Fruit fly (Drosophila melanogaster) whole organism, adult: ENCODE data around the gene CG46313.

Experiments
- CG11617 ChIP-seq: fragments of 200-800 bp; sonication (Bioruptor generic); optimal IDR thresholded peaks from 2 replicates; lab custom pipeline; 2017; ENCODE audit warnings: mild to moderate bottlenecking, missing biosample characterization, missing genetic modification reagents, missing genetic modification characterization
- CG12768 ChIP-seq: fragments of 200-800 bp; sonication (Bioruptor generic); optimal IDR thresholded peaks from 2 replicates; lab custom pipeline; 2017; ENCODE audit warnings: missing biosample characterization, missing genetic modification characterization, mild to moderate bottlenecking, moderate library complexity, missing genetic modification reagents
- CG1620 ChIP-seq: fragments of 200-800 bp; sonication (Bioruptor generic); optimal IDR thresholded peaks from 2 replicates; lab custom pipeline; 2016; ENCODE audit warnings: missing biosample characterization, missing genetic modification characterization
- Clk ChIP-seq: fragments of 200-800 bp; sonication (Bioruptor generic); optimal IDR thresholded peaks from 2 replicates; lab custom pipeline; 2017; ENCODE audit warnings: missing biosample characterization, missing genetic modification characterization
- Crg-1 ChIP-seq: fragments of 200-800 bp; sonication (Bioruptor generic); optimal IDR thresholded peaks from 2 replicates; lab custom pipeline; 2016; ENCODE audit warnings: missing biosample characterization, missing genetic modification characterization
- Mnt ChIP-seq: fragments of 200-800 bp; sonication (Bioruptor generic); optimal IDR thresholded peaks from 2 replicates; lab custom pipeline; 2016; ENCODE audit warnings: missing biosample characterization, mild to moderate bottlenecking, missing genetic modification characterization
- cnc ChIP-seq, 2 experiments: fragments of >200 bp; optimal IDR thresholded peaks; 2 replicates each; lab custom pipeline; 2017
- kay ChIP-seq: fragments of 200-800 bp; sonication (Bioruptor generic); peaks from one replicate; lab custom pipeline; 2016; ENCODE audit warnings: missing biosample characterization, missing genetic modification characterization, borderline replicate concordance
- tj ChIP-seq: fragments of 200-800 bp; sonication (Bioruptor generic); optimal IDR thresholded peaks from 3 replicates; lab custom pipeline; 2017; ENCODE audit warnings: missing biosample characterization, mild to moderate bottlenecking, missing genetic modification characterization, moderate library complexity

dm6 chr3R:26967587-26968312 is 10.6 kb upstream of the CG46313 start:
- TF ChIP-seq kay (GFP tag; lab: Kevin White, UChicago) (no peak), CG1620 (no peak), Crg-1 (GFP tag; lab: Kevin White, UChicago) (no peak), CG11617 (GFP tag; lab: Kevin White, UChicago) (no peak), Mnt (GFP tag; lab: Kevin White, UChicago) (no peak), cnc (optimal IDR thresholded peaks at IDR 0.05; lab: Kevin White, UChicago) (no peak), tj (GFP tag; lab: Kevin White, UChicago) (peak; percentile 13), CG12768 (no peak), Clk (GFP tag; lab: Kevin White, UChicago) (no peak)
